Worm (Caenorhabditis elegans) whole organism, L4 larva: ENCODE data around the gene Y39B6A.30.
"Not testable (repeated sequence)": the region's sequence is repeated elsewhere in the genome, so short reads cannot be mapped to it uniquely, and the experiment has no call there.

ENCODE experiments used
- ceh-20 ChIP-seq: fragments of 200-800 bp; sonication (Bioruptor generic); IDR thresholded peaks from 2 replicates; pipeline ENCODE4 v1.3.6; 2022; ENCODE audit warnings: missing genetic modification reagents, missing genetic modification characterization, missing compliant biosample characterization
- ctbp-1 ChIP-seq: fragments of 200-800 bp; sonication (Bioruptor generic); IDR thresholded peaks from 2 replicates; pipeline ENCODE4 v1.3.6; 2022; ENCODE audit warnings: missing genetic modification reagents, missing genetic modification characterization, missing compliant biosample characterization
- dpl-1 ChIP-seq: fragments of 150-350 bp; optimal IDR thresholded peaks from 2 replicates; lab custom pipeline; 2014; ENCODE audit warnings: missing biosample characterization, missing genetic modification reagents, missing genetic modification characterization
- egl-27 ChIP-seq: sonication (generic microtip); optimal IDR thresholded peaks from 3 replicates; lab custom pipeline; 2017; ENCODE audit warnings: missing biosample characterization, missing genetic modification reagents, missing genetic modification characterization
- mep-1 ChIP-seq: fragments of 150-350 bp; sonication (generic microtip); optimal IDR thresholded peaks from 3 replicates; lab custom pipeline; 2014; ENCODE audit warnings: missing biosample characterization, missing genetic modification characterization
- nhr-11 ChIP-seq: fragments of 150-350 bp; optimal IDR thresholded peaks from 2 replicates; lab custom pipeline; 2014; ENCODE audit warnings: missing biosample characterization, missing genetic modification characterization
- nhr-77 ChIP-seq: fragments of 150-350 bp; optimal IDR thresholded peaks from 2 replicates; lab custom pipeline; 2014; ENCODE audit warnings: missing biosample characterization, missing genetic modification characterization
- snpc-4 ChIP-seq: fragments of 150-350 bp; optimal IDR thresholded peaks from 2 replicates; lab custom pipeline; 2014; ENCODE audit warnings: missing biosample characterization, missing genetic modification characterization

DNA sequence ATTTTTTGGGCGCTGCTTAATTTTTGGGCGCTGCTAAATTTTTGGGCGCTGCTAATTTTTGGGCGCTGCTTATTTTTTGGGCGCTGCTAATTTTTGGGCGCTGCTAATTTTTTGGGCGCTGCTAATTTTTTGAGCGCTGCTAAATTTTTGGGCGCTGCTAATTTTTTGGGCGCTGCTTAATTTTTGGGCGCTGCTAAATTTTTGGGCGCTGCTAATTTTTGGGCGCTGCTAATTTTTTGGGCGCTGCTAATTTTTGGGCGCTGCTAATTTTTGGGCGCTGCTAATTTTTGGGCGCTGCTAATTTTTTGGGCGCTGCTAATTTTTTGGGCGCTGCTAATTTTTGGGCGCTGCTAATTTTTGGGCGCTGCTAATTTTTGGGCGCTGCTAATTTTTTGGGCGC lies 34.3 kb upstream of the Y39B6A.30 start:
- TF ChIP-seq snpc-4 (tag; lab: Kevin White, UChicago); ceh-20 (GFP tag; lab: Robert Waterston, UW); nhr-77 (tag; lab: Kevin White, UChicago); egl-27 (tag; lab: Kevin White, UChicago); mep-1 (tag; lab: Kevin White, UChicago); nhr-11 (tag; lab: Kevin White, UChicago); dpl-1 (GFP tag; lab: Kevin White, UChicago); ctbp-1 (GFP tag; lab: Robert Waterston, UW): not testable (repeated sequence)
